Worm (Caenorhabditis elegans): ENCODE data around the gene C35B8.3.

The C35B8.3 gene

ce11 chrX:9264231-9264630 is 50.5 kb downstream of the C35B8.3 start, which contains the start of gene F18G5.6:
F18G5.6 (minus strand) TSS chrX:9264331.
- TF ChIP-seq hlh-17 (GFP tag; optimal IDR thresholded peaks at IDR 0.05; ENCODE audit: borderline replicate concordance) (no peak), nhr-11 (tag; optimal IDR thresholded peaks at IDR 0.05) (no peak), ceh-90 (tag; optimal IDR thresholded peaks at IDR 0.05) (no peak), ceh-8 (GFP tag; optimal IDR thresholded peaks at IDR 0.05) (no peak), ama-1 (optimal IDR thresholded peaks at IDR 0.05) (no peak), xbp-1 (tag; optimal IDR thresholded peaks at IDR 0.05) (no peak), egl-27 (tag; optimal IDR thresholded peaks at IDR 0.05) (no peak), fkh-8 (tag; optimal IDR thresholded peaks at IDR 0.05) (no peak), grh-1 (GFP tag; IDR thresholded peaks at IDR 0.05) (no peak), irx-1 (tag; optimal IDR thresholded peaks at IDR 0.05) (no peak), jun-1 (tag; optimal IDR thresholded peaks at IDR 0.05) (no peak), mdl-1 (tag; optimal IDR thresholded peaks at IDR 0.05) (no peak), nhr-90 (tag; optimal IDR thresholded peaks at IDR 0.05; ENCODE audit: poor library complexity) (no peak), C34B4.2 (tag; optimal IDR thresholded peaks at IDR 0.05) (no peak), unc-98 (GFP tag; IDR thresholded peaks at IDR 0.05) (no peak), ceh-82 (tag; optimal IDR thresholded peaks at IDR 0.05) (no peak), nhr-237 (tag; optimal IDR thresholded peaks at IDR 0.05) (no peak), nhr-71 (tag; optimal IDR thresholded peaks at IDR 0.05) (no peak)

- no peak for TF ChIP-seq nhr-11 (tag; optimal IDR thresholded peaks at IDR 0.05)
- no peak for TF ChIP-seq nhr-12 (tag; optimal IDR thresholded peaks at IDR 0.05)
- TF ChIP-seq fkh-4 (tag; optimal IDR thresholded peaks at IDR 0.05; ENCODE audit: borderline replicate concordance): no peak
- TF ChIP-seq tlp-1 (tag; optimal IDR thresholded peaks at IDR 0.05): no peak
- TF ChIP-seq nhr-85 (tag): no peak
- no peak for TF ChIP-seq irx-1 (tag; optimal IDR thresholded peaks at IDR 0.05)
- no peak for TF ChIP-seq unc-30 (tag; optimal IDR thresholded peaks at IDR 0.05)
- TF ChIP-seq nhr-71 (tag; optimal IDR thresholded peaks at IDR 0.05): peak; percentile 71
- TF ChIP-seq nhr-28 (tag; optimal IDR thresholded peaks at IDR 0.05): no peak
- peak; percentile 90 for TF ChIP-seq elt-2 (tag; optimal IDR thresholded peaks at IDR 0.05)
- TF ChIP-seq lir-3 (tag; optimal IDR thresholded peaks at IDR 0.05; ENCODE audit: poor library complexity): no peak
- TF ChIP-seq pqm-1 (tag; optimal IDR thresholded peaks at IDR 0.05): no peak
- no peak for TF ChIP-seq alr-1 (tag; optimal IDR thresholded peaks at IDR 0.05; ENCODE audit: borderline replicate concordance)
- TF ChIP-seq fos-1 (tag; optimal IDR thresholded peaks at IDR 0.05): no peak
- no peak for TF ChIP-seq elt-3 (tag; optimal IDR thresholded peaks at IDR 0.05)
- no peak for TF ChIP-seq lin-15B (tag; optimal IDR thresholded peaks at IDR 0.05)
- TF ChIP-seq ets-5 (GFP tag; IDR thresholded peaks at IDR 0.05): no peak
- TF ChIP-seq dpl-1 (GFP tag; optimal IDR thresholded peaks at IDR 0.05): no peak
- TF ChIP-seq sox-4 (tag; optimal IDR thresholded peaks at IDR 0.05): no peak
- TF ChIP-seq nhr-20 (tag; optimal IDR thresholded peaks at IDR 0.05): peak; percentile 55
- TF ChIP-seq isw-1 (GFP tag; IDR thresholded peaks at IDR 0.05): no peak
- no peak for TF ChIP-seq skn-1 (tag; optimal IDR thresholded peaks at IDR 0.05)
- TF ChIP-seq sup-37 (GFP tag; optimal IDR thresholded peaks at IDR 0.05): no peak
- TF ChIP-seq lin-39 (tag; optimal IDR thresholded peaks at IDR 0.05): no peak
- TF ChIP-seq jun-1 (tag; optimal IDR thresholded peaks at IDR 0.05): peak; percentile 24
- no peak for TF ChIP-seq fkh-10 (GFP tag; optimal IDR thresholded peaks at IDR 0.05)
- no peak for TF ChIP-seq grh-1 (GFP tag; IDR thresholded peaks at IDR 0.05)
- TF ChIP-seq nhr-19 (GFP tag; conservative IDR thresholded peaks at IDR 0.05): peak; percentile 17
- peak; percentile 26 for TF ChIP-seq nhr-90 (tag; optimal IDR thresholded peaks at IDR 0.05; ENCODE audit: poor library complexity)
- TF ChIP-seq pax-3 (tag; optimal IDR thresholded peaks at IDR 0.05): no peak
- TF ChIP-seq aly-2 (tag; optimal IDR thresholded peaks at IDR 0.05): no peak
- no peak for TF ChIP-seq lin-13 (GFP tag; optimal IDR thresholded peaks at IDR 0.05)
- no peak for TF ChIP-seq zip-4 (GFP tag; optimal IDR thresholded peaks at IDR 0.05)
- TF ChIP-seq ces-1 (GFP tag; optimal IDR thresholded peaks at IDR 0.05): no peak
- no peak for TF ChIP-seq ama-1 (optimal IDR thresholded peaks at IDR 0.05)
- TF ChIP-seq mef-2 (tag; optimal IDR thresholded peaks at IDR 0.05): no peak
- no peak for TF ChIP-seq pag-3 (tag; optimal IDR thresholded peaks at IDR 0.05; ENCODE audit: borderline replicate concordance, insufficient read depth)
- TF ChIP-seq nhr-237 (tag; optimal IDR thresholded peaks at IDR 0.05): no peak
- no peak for TF ChIP-seq C34B4.2 (tag; optimal IDR thresholded peaks at IDR 0.05)
- TF ChIP-seq C04F5.9 (tag; optimal IDR thresholded peaks at IDR 0.05): no peak
- no peak for TF ChIP-seq blmp-1 (tag; optimal IDR thresholded peaks at IDR 0.05)
- peak in 1 of 2 experiments; percentile 82 for TF ChIP-seq mdl-1 (tag; optimal IDR thresholded peaks at IDR 0.05)
Measured at ce11 chrX:9264636-9265035, 50.9 kb downstream of the C35B8.3 start.
